Fruit fly (Drosophila melanogaster) whole organism, wandering third instar larva: Measurements from ENCODE around the gene Muc91C.

Experiments used
- Mio ChIP-seq: sonication (Bioruptor generic); optimal IDR thresholded peaks from 2 replicates; lab custom pipeline; 2016; ENCODE audit warnings: missing biosample characterization, missing genetic modification characterization
- h ChIP-seq: fragments of 200-800 bp; sonication (Bioruptor generic); optimal IDR thresholded peaks from 3 replicates; lab custom pipeline; 2016; ENCODE audit warnings: missing biosample characterization, mild to moderate bottlenecking, missing genetic modification characterization
- lola ChIP-seq: fragments of >200 bp; optimal IDR thresholded peaks from 2 replicates; lab custom pipeline; 2017; ENCODE audit warnings: missing biosample characterization, missing genetic modification characterization
- pan ChIP-seq: fragments of >200 bp; optimal IDR thresholded peaks from 2 replicates; lab custom pipeline; 2017
- tai ChIP-seq: sonication (Bioruptor generic); optimal IDR thresholded peaks from 2 replicates; lab custom pipeline; 2016; ENCODE audit warnings: missing biosample characterization, missing genetic modification characterization

DNA sequence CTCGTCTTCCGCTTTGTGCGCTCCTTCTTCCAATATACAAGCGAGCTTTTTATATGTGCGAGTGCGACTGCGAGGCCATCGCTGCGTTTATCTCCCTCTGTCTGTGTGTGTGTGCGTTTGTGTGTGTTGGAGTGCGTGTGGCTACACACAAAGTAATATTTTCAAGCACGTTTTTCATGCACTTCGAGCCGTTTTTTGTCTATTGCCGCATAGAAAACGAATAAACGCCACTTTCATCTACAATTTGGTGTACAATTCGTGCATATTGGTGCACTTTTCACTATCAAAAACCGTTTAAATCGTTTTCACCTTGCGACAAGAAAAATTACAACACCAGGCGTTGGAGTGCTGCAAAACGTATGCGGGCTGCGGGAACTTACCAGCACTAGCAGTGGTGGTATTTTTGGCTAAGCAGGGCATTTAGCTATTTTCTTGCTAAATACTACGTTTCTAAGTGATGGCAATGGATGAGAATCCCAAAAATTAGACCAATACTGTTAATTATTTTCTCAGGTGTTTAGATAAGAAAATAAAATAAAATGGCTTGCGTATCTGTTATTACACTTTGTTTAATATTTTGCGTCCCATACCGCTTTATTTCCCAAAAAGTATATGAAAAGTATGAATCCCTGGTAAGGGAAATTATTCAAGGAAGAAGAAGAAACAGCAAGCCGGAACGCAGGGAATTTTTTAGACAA, 33.4 kb downstream of the Muc91C start, which contains the start of the genes CG31224 and CstF64:
- TF ChIP-seq tai (GFP tag; lab: Kevin White, UChicago) = no peak
- no peak for TF ChIP-seq pan (lab: Kevin White, UChicago)
- TF ChIP-seq h (GFP tag; lab: Kevin White, UChicago) = peak; percentile 84
- no peak for TF ChIP-seq lola (GFP tag; lab: Kevin White, UChicago)
- TF ChIP-seq Mio (GFP tag; lab: Kevin White, UChicago) = peak; percentile 51
